Worm (Caenorhabditis elegans) whole organism, L4 larva: ENCODE results near the gene exp-2.

Source experiments
- D1046.2 ChIP-seq: fragments of 200-800 bp; sonication (Bioruptor generic); IDR thresholded peaks from 2 replicates; pipeline ENCODE4 v1.3.6; 2022; ENCODE audit warnings: missing genetic modification characterization, missing compliant biosample characterization
- F26F4.8 ChIP-seq: fragments of 200-800 bp; sonication (Bioruptor generic); conservative IDR thresholded peaks from 2 replicates; pipeline ENCODE4 v1.3.6; 2022; ENCODE audit warnings: missing genetic modification characterization, missing compliant biosample characterization
- T26A8.4 ChIP-seq: fragments of 200-800 bp; sonication (Bioruptor generic); IDR thresholded peaks from 2 replicates; pipeline ENCODE4 v1.3.6; 2022; ENCODE audit warnings: missing genetic modification characterization, missing compliant biosample characterization
- Y105C5A.15 ChIP-seq: fragments of 200-800 bp; sonication (Bioruptor generic); IDR thresholded peaks from 2 replicates; pipeline ENCODE4 v1.3.6; 2022; ENCODE audit warnings: missing genetic modification characterization, missing compliant biosample characterization
- Y75B8A.6 ChIP-seq: fragments of 200-800 bp; sonication (Bioruptor generic); IDR thresholded peaks from 2 replicates; pipeline ENCODE4 v1.3.6; 2022; ENCODE audit warnings: missing genetic modification reagents, missing genetic modification characterization, missing compliant biosample characterization
- ZK337.2 ChIP-seq: fragments of 200-800 bp; sonication (Bioruptor generic); IDR thresholded peaks from 2 replicates; pipeline ENCODE4 v1.3.6; 2022; ENCODE audit warnings: missing genetic modification reagents, missing genetic modification characterization, missing compliant biosample characterization
- arid-1 ChIP-seq: fragments of 200-800 bp; sonication (Bioruptor generic); conservative IDR thresholded peaks from 2 replicates; pipeline ENCODE4 v1.3.6; 2022; ENCODE audit warnings: missing genetic modification reagents, missing genetic modification characterization, missing compliant biosample characterization
- ceh-20 ChIP-seq: fragments of 200-800 bp; sonication (Bioruptor generic); IDR thresholded peaks from 2 replicates; pipeline ENCODE4 v1.3.6; 2022; ENCODE audit warnings: missing genetic modification reagents, missing genetic modification characterization, missing compliant biosample characterization
- ceh-32 ChIP-seq: sonication (generic microtip); optimal IDR thresholded peaks from 2 replicates; lab custom pipeline; 2016; ENCODE audit warnings: mild to moderate bottlenecking, missing genetic modification characterization, missing compliant biosample characterization; ENCODE audit not compliant: poor library complexity
- ceh-44 ChIP-seq: fragments of 200-800 bp; sonication (Bioruptor generic); IDR thresholded peaks from 2 replicates; pipeline ENCODE4 v1.3.6; 2022; ENCODE audit warnings: missing genetic modification reagents, missing genetic modification characterization, missing compliant biosample characterization
- ceh-82 ChIP-seq: sonication (generic microtip); optimal IDR thresholded peaks from 2 replicates; lab custom pipeline; 2017; ENCODE audit warnings: missing biosample characterization, missing genetic modification characterization
- cey-2 ChIP-seq: sonication (generic microtip); optimal IDR thresholded peaks from 3 replicates; lab custom pipeline; 2017; ENCODE audit warnings: missing genetic modification characterization, mild to moderate bottlenecking, missing compliant biosample characterization, antibody characterized with exemption, borderline replicate concordance; ENCODE audit not compliant: insufficient read depth
- daf-12 ChIP-seq: fragments of 150-350 bp; optimal IDR thresholded peaks from 2 replicates; lab custom pipeline; 2014; ENCODE audit warnings: missing biosample characterization, missing genetic modification reagents, missing genetic modification characterization
- dmd-6 ChIP-seq: fragments of 200-800 bp; sonication (Bioruptor generic); IDR thresholded peaks from 2 replicates; pipeline ENCODE4 v1.3.6; 2022; ENCODE audit warnings: missing genetic modification reagents, missing genetic modification characterization, missing compliant biosample characterization
- dpl-1 ChIP-seq: fragments of 150-350 bp; optimal IDR thresholded peaks from 2 replicates; lab custom pipeline; 2014; ENCODE audit warnings: missing biosample characterization, missing genetic modification reagents, missing genetic modification characterization
- duxl-1 ChIP-seq: sonication (generic microtip); optimal IDR thresholded peaks from 2 replicates; lab custom pipeline; 2016; ENCODE audit warnings: mild to moderate bottlenecking, missing genetic modification characterization, moderate library complexity, missing compliant biosample characterization; ENCODE audit not compliant: poor library complexity
- dve-1 ChIP-seq: sonication (generic microtip); optimal IDR thresholded peaks from 2 replicates; lab custom pipeline; 2017; ENCODE audit warnings: antibody characterized with exemption, mild to moderate bottlenecking, missing genetic modification characterization, missing compliant biosample characterization; ENCODE audit not compliant: insufficient read depth
- egl-27 ChIP-seq: sonication (generic microtip); optimal IDR thresholded peaks from 3 replicates; lab custom pipeline; 2017; ENCODE audit warnings: missing biosample characterization, missing genetic modification reagents, missing genetic modification characterization
- fkh-10 ChIP-seq: fragments of 150-350 bp; optimal IDR thresholded peaks from 2 replicates; lab custom pipeline; 2014; ENCODE audit warnings: missing biosample characterization, missing genetic modification reagents, missing genetic modification characterization
- fos-1 ChIP-seq: fragments of 150-350 bp; optimal IDR thresholded peaks from 2 replicates; lab custom pipeline; 2014; ENCODE audit warnings: missing biosample characterization, missing genetic modification characterization
- gei-8 ChIP-seq: fragments of 200-800 bp; sonication (Bioruptor generic); optimal IDR thresholded peaks from 2 replicates; lab custom pipeline; 2018; ENCODE audit warnings: mild to moderate bottlenecking, missing genetic modification characterization, missing compliant biosample characterization
- hif-1 ChIP-seq, 2 experiments: sonication (generic microtip); optimal IDR thresholded peaks; 2 replicates each; lab custom pipeline; 2016 to 2017; ENCODE audit warnings: missing compliant biosample characterization in 2 of 2, missing genetic modification characterization in 2 of 2, missing genetic modification reagents in 2 of 2, missing genotype in 2 of 2, mild to moderate bottlenecking in 1 of 2
- hmg-1.1 ChIP-seq: fragments of 200-800 bp; sonication (Bioruptor generic); IDR thresholded peaks from 2 replicates; pipeline ENCODE4 v1.3.6; 2022; ENCODE audit warnings: missing genetic modification reagents, missing genetic modification characterization, missing compliant biosample characterization
- lin-15B ChIP-seq: fragments of 150-350 bp; sonication (generic microtip); optimal IDR thresholded peaks from 3 replicates; lab custom pipeline; 2014; ENCODE audit warnings: missing biosample characterization, missing genetic modification characterization
- lin-38 ChIP-seq: fragments of 200-800 bp; sonication (Bioruptor generic); IDR thresholded peaks from 2 replicates; pipeline ENCODE4 v1.3.6; 2022; ENCODE audit warnings: missing genetic modification reagents, missing genetic modification characterization, missing compliant biosample characterization
- lin-39 ChIP-seq: fragments of 150-350 bp; optimal IDR thresholded peaks from 2 replicates; lab custom pipeline; 2014; ENCODE audit warnings: missing biosample characterization, missing genetic modification reagents, missing genetic modification characterization
- lsy-2 ChIP-seq, 2 experiments: fragments of 150-350 bp in 1 of 2; sonication (generic microtip) in 1 of 2; optimal IDR thresholded peaks; 2 replicates each; lab custom pipeline; 2014 to 2017; ENCODE audit warnings: missing biosample characterization in 2 of 2, missing genetic modification characterization in 2 of 2
- madf-9 ChIP-seq: fragments of 200-800 bp; sonication (Bioruptor generic); conservative IDR thresholded peaks from 2 replicates; pipeline ENCODE4 v1.3.6; 2022; ENCODE audit warnings: missing genetic modification reagents, missing genetic modification characterization, missing compliant biosample characterization
- mep-1 ChIP-seq: fragments of 150-350 bp; sonication (generic microtip); optimal IDR thresholded peaks from 3 replicates; lab custom pipeline; 2014; ENCODE audit warnings: missing biosample characterization, missing genetic modification characterization
- mes-2 ChIP-seq: sonication (generic microtip); optimal IDR thresholded peaks from 2 replicates; lab custom pipeline; 2016; ENCODE audit warnings: missing genotype, mild to moderate bottlenecking, missing genetic modification characterization, missing compliant biosample characterization; ENCODE audit not compliant: poor library complexity, severe bottlenecking
- nhr-10 ChIP-seq: fragments of 150-350 bp; optimal IDR thresholded peaks from 2 replicates; lab custom pipeline; 2014; ENCODE audit warnings: missing biosample characterization, missing genetic modification characterization
- nhr-11 ChIP-seq: fragments of 150-350 bp; optimal IDR thresholded peaks from 2 replicates; lab custom pipeline; 2014; ENCODE audit warnings: missing biosample characterization, missing genetic modification characterization
- nhr-237 ChIP-seq: sonication (generic microtip); optimal IDR thresholded peaks from 2 replicates; lab custom pipeline; 2017; ENCODE audit warnings: missing biosample characterization, missing genetic modification characterization
- nhr-25 ChIP-seq: sonication (generic microtip); optimal IDR thresholded peaks from 2 replicates; lab custom pipeline; 2017; ENCODE audit warnings: missing genetic modification characterization, mild to moderate bottlenecking, missing compliant biosample characterization, antibody characterized with exemption, moderate library complexity, borderline replicate concordance; ENCODE audit not compliant: insufficient read depth
- nhr-28 ChIP-seq: fragments of 150-350 bp; optimal IDR thresholded peaks from 2 replicates; lab custom pipeline; 2014; ENCODE audit warnings: missing biosample characterization, missing genetic modification characterization
- nhr-41 ChIP-seq: fragments of 200-800 bp; sonication (Bioruptor generic); IDR thresholded peaks from 2 replicates; pipeline ENCODE4 v1.3.6; 2022; ENCODE audit warnings: missing genetic modification reagents, missing genetic modification characterization, missing compliant biosample characterization
- nhr-42 ChIP-seq: fragments of 200-800 bp; sonication (Bioruptor generic); IDR thresholded peaks from 2 replicates; pipeline ENCODE4 v1.3.6; 2022; ENCODE audit warnings: missing genetic modification characterization, missing compliant biosample characterization
- nhr-48 ChIP-seq: sonication (generic microtip); optimal IDR thresholded peaks from 2 replicates; lab custom pipeline; 2016; ENCODE audit warnings: mild to moderate bottlenecking, missing genetic modification characterization, missing compliant biosample characterization
- nhr-6 ChIP-seq: fragments of 150-350 bp; optimal IDR thresholded peaks from 2 replicates; lab custom pipeline; 2014; ENCODE audit warnings: missing biosample characterization, missing genetic modification characterization
- nhr-76 ChIP-seq: fragments of 150-350 bp; optimal IDR thresholded peaks from 2 replicates; lab custom pipeline; 2014; ENCODE audit warnings: missing biosample characterization, missing genetic modification characterization
- pha-4 ChIP-seq, 2 experiments: fragments of 150-350 bp in 1 of 2; fragments of 200-800 bp in 1 of 2; sonication (Bioruptor generic) in 1 of 2; IDR thresholded peaks in 1 of 2; optimal IDR thresholded peaks in 1 of 2; 2 replicates each; pipeline versions ENCODE4 v1.3.6 to Lab custom; 2014 to 2022; ENCODE audit warnings: missing genetic modification characterization in 2 of 2, missing genetic modification reagents in 2 of 2, missing biosample characterization in 1 of 2, missing compliant biosample characterization in 1 of 2
- php-3 ChIP-seq: fragments of 200-800 bp; sonication (Bioruptor generic); IDR thresholded peaks from 2 replicates; pipeline ENCODE4 v1.3.6; 2022; ENCODE audit warnings: missing genetic modification reagents, missing genetic modification characterization, missing compliant biosample characterization
- snpc-1.2 ChIP-seq: fragments of 200-800 bp; sonication (Bioruptor generic); IDR thresholded peaks from 2 replicates; pipeline ENCODE4 v1.3.6; 2022; ENCODE audit warnings: missing genetic modification reagents, missing genetic modification characterization, missing compliant biosample characterization
- spr-3 ChIP-seq: fragments of 200-800 bp; sonication (Bioruptor generic); optimal IDR thresholded peaks from 2 replicates; lab custom pipeline; 2018; ENCODE audit warnings: mild to moderate bottlenecking, missing genetic modification characterization, missing compliant biosample characterization
- tag-97 ChIP-seq: fragments of 200-800 bp; sonication (Bioruptor generic); IDR thresholded peaks from 2 replicates; pipeline ENCODE4 v1.3.6; 2022; ENCODE audit warnings: missing genetic modification characterization, missing compliant biosample characterization
- unc-130 ChIP-seq: sonication (generic microtip); optimal IDR thresholded peaks from 2 replicates; lab custom pipeline; 2016; ENCODE audit warnings: missing genetic modification reagents, missing genetic modification characterization, missing compliant biosample characterization
- unc-39 ChIP-seq: sonication (generic microtip); optimal IDR thresholded peaks from 2 replicates; lab custom pipeline; 2017; ENCODE audit warnings: missing biosample characterization, missing genetic modification characterization
- zag-1 ChIP-seq: fragments of 150-350 bp; optimal IDR thresholded peaks from 2 replicates; lab custom pipeline; 2014; ENCODE audit warnings: missing biosample characterization, missing genetic modification characterization
- zfp-3 ChIP-seq: fragments of 200-800 bp; sonication (Bioruptor generic); conservative IDR thresholded peaks from 2 replicates; pipeline ENCODE4 v1.3.6; 2022; ENCODE audit warnings: missing genetic modification reagents, missing genetic modification characterization, missing compliant biosample characterization
- ztf-7 ChIP-seq: fragments of 150-350 bp; optimal IDR thresholded peaks from 2 replicates; lab custom pipeline; 2014; ENCODE audit warnings: missing biosample characterization, missing genetic modification characterization

Gene exp-2

DNA sequence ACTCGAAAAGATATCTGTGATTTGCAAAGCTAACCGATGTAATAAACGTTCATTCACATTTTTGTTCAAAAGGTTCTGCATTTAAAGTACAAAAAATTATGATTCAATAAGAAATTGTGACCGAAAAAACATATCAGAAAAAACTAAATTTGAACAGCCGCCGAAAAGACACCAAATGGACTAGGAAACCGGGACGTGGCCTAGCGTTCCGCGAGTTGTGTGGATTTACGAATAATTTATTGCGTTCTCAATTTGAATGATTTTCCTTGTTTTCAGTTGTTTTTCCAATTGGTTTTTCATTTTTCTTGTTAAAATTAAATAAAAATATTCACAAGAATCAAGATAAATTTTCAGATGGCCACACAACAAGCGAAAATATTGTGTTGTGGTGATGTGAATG is 23.7 kb upstream of the exp-2 start, which contains the start of gene cwf-19L1 (continued):
- no peak for TF ChIP-seq pha-4 (GFP tag; IDR thresholded peaks at IDR 0.05; lab: Robert Waterston, UW)
- TF ChIP-seq pha-4 (tag; optimal IDR thresholded peaks at IDR 0.05; lab: Kevin White, UChicago), result no peak
- TF ChIP-seq zfp-3 (GFP tag; lab: Robert Waterston, UW), result 0 out of 2 replicates have a peak, but pooled peaks have one; percentile 11
- no peak for TF ChIP-seq fkh-10 (GFP tag; lab: Kevin White, UChicago)
- peak; percentile 39 for TF ChIP-seq mep-1
- TF ChIP-seq nhr-41 (GFP tag; lab: Robert Waterston, UW), result no peak
- TF ChIP-seq T26A8.4 (GFP tag; lab: Robert Waterston, UW), result peak; percentile 38; the same call in 1 of the 2 replicates
- TF ChIP-seq hif-1 (tag; optimal IDR thresholded peaks at IDR 0.05; lab: Kevin White, UChicago), result peak in 1 of 2 experiments; percentile 74
- TF ChIP-seq nhr-25 (tag; lab: Kevin White, UChicago), result no peak
- TF ChIP-seq unc-130 (GFP tag; lab: Kevin White, UChicago), result peak; percentile 57
- no peak for TF ChIP-seq ceh-32 (tag; lab: Kevin White, UChicago)
- peak; percentile 44; the same call in 1 of the 2 replicates for TF ChIP-seq lin-38 (GFP tag; lab: Robert Waterston, UW)
- TF ChIP-seq php-3 (GFP tag; lab: Robert Waterston, UW), result 0 out of 2 replicates have a peak, but pooled peaks have one; percentile 7
- peak in 1 of 2 experiments; percentile 78 for TF ChIP-seq lsy-2 (tag; optimal IDR thresholded peaks at IDR 0.05; lab: Kevin White, UChicago)
- TF ChIP-seq zag-1 (tag; lab: Kevin White, UChicago), result no peak
- peak; percentile 93 for TF ChIP-seq dpl-1 (GFP tag; lab: Kevin White, UChicago)
- no peak for TF ChIP-seq tag-97
- no peak for TF ChIP-seq nhr-42 (GFP tag; lab: Robert Waterston, UW)
- TF ChIP-seq nhr-237 (tag; lab: Kevin White, UChicago), result no peak
- TF ChIP-seq D1046.2 (GFP tag; lab: Robert Waterston, UW), result no peak
- peak; percentile 17 for TF ChIP-seq nhr-48
- TF ChIP-seq ztf-7 (tag; lab: Kevin White, UChicago), result no peak
- no peak for TF ChIP-seq madf-9 (GFP tag; lab: Robert Waterston, UW)
- TF ChIP-seq fos-1 (tag; lab: Kevin White, UChicago), result no peak
- no peak for TF ChIP-seq nhr-11 (tag; lab: Kevin White, UChicago)
- TF ChIP-seq nhr-76 (tag; lab: Kevin White, UChicago), result no peak
- 0 out of 2 replicates have a peak, but pooled peaks have one; percentile 19 for TF ChIP-seq dmd-6 (GFP tag; lab: Robert Waterston, UW)
- TF ChIP-seq unc-39 (tag; lab: Kevin White, UChicago), result no peak
- TF ChIP-seq ceh-44 (GFP tag; lab: Robert Waterston, UW), result no peak
- no peak for TF ChIP-seq cey-2 (tag; lab: Kevin White, UChicago)
- 0 out of 2 replicates have a peak, but pooled peaks have one; percentile 20 for TF ChIP-seq ZK337.2 (GFP tag; lab: Robert Waterston, UW)
- TF ChIP-seq mes-2 (tag; lab: Kevin White, UChicago), result peak; percentile 97
- no peak for TF ChIP-seq F26F4.8 (GFP tag; lab: Robert Waterston, UW)
- TF ChIP-seq dve-1 (tag; lab: Kevin White, UChicago), result peak; percentile 53
- TF ChIP-seq Y75B8A.6, result no peak
- TF ChIP-seq nhr-6 (tag; lab: Kevin White, UChicago), result peak; percentile 23
- no peak for TF ChIP-seq spr-3 (GFP tag; lab: Kevin White, UChicago)
- peak; percentile 15 for TF ChIP-seq nhr-28 (tag; lab: Kevin White, UChicago)
- peak; percentile 58; the same call in 1 of the 2 replicates for TF ChIP-seq ceh-20 (GFP tag; lab: Robert Waterston, UW)
- no peak for TF ChIP-seq lin-39
- TF ChIP-seq gei-8 (GFP tag; lab: Kevin White, UChicago), result no peak
- TF ChIP-seq ceh-82 (tag; lab: Kevin White, UChicago), result no peak
- no peak for TF ChIP-seq arid-1 (GFP tag; lab: Robert Waterston, UW)
- 0 out of 2 replicates have a peak, but pooled peaks have one; percentile 22 for TF ChIP-seq hmg-1.1 (GFP tag; lab: Robert Waterston, UW)
- TF ChIP-seq duxl-1 (tag; lab: Kevin White, UChicago), result peak; percentile 46
- no peak for TF ChIP-seq nhr-10 (tag; lab: Kevin White, UChicago)
- no peak for TF ChIP-seq Y105C5A.15 (GFP tag; lab: Robert Waterston, UW)
- TF ChIP-seq egl-27, result no peak
- no peak for TF ChIP-seq daf-12
- TF ChIP-seq lin-15B (tag; lab: Kevin White, UChicago), result no peak
- no peak for TF ChIP-seq snpc-1.2 (GFP tag; lab: Robert Waterston, UW)
